Fruit fly (Drosophila melanogaster) Kc167 (cell line): ENCODE results near the gene Jhbp1.

Experiments used
- Myc ChIP-seq: fragments of >200 bp; optimal IDR thresholded peaks from 2 replicates; lab custom pipeline; 2017; ENCODE audit warnings: missing external identifiers
- Sin3A ChIP-seq: fragments of >200 bp; optimal IDR thresholded peaks from 2 replicates; lab custom pipeline; 2018; ENCODE audit warnings: missing external identifiers
- h ChIP-seq: fragments of >200 bp; optimal IDR thresholded peaks from 3 replicates; lab custom pipeline; 2018; ENCODE audit warnings: missing external identifiers
- insv ChIP-seq: fragments of >200 bp; optimal IDR thresholded peaks from 3 replicates; lab custom pipeline; 2018; ENCODE audit warnings: missing external identifiers
- psq ChIP-seq: fragments of >200 bp; optimal IDR thresholded peaks from 2 replicates; lab custom pipeline; 2017; ENCODE audit warnings: missing external identifiers
- ttk ChIP-seq: sonication (Bioruptor generic); optimal IDR thresholded peaks from 2 replicates; lab custom pipeline; 2017; ENCODE audit warnings: missing external identifiers

Gene Jhbp1

dm6 chr3R:4966246-4966937, 1.1 kb downstream of the Jhbp1 start:
- TF ChIP-seq insv (lab: Kevin White, UChicago) (no peak), psq (lab: Kevin White, UChicago) (no peak), ttk (no peak), h (lab: Kevin White, UChicago) (no peak), Sin3A (lab: Kevin White, UChicago) (no peak), Myc (no peak)

- no peak for TF ChIP-seq psq (lab: Kevin White, UChicago)
- no peak for TF ChIP-seq ttk
- no peak for TF ChIP-seq Sin3A (lab: Kevin White, UChicago)
- no peak for TF ChIP-seq Myc
- TF ChIP-seq h (lab: Kevin White, UChicago), result no peak
- TF ChIP-seq insv (lab: Kevin White, UChicago), result no peak
These were observed 2.0 kb downstream of the Jhbp1 start for dm6 chr3R:4967281-4967680.

dm6 chr3R:4969199-4969778, 4.0 kb downstream of the Jhbp1 start:
- no peak for TF ChIP-seq insv (lab: Kevin White, UChicago)
- TF ChIP-seq psq (lab: Kevin White, UChicago), result no peak
- no peak for TF ChIP-seq h (lab: Kevin White, UChicago)
- no peak for TF ChIP-seq ttk
- no peak for TF ChIP-seq Myc
- no peak for TF ChIP-seq Sin3A (lab: Kevin White, UChicago)

dm6 chr3R:4970415-4971140, 5.3 kb downstream of the Jhbp1 start:
- TF ChIP-seq h (lab: Kevin White, UChicago) (no peak), ttk (no peak), psq (lab: Kevin White, UChicago) (no peak), Sin3A (lab: Kevin White, UChicago) (no peak), Myc (no peak), insv (lab: Kevin White, UChicago) (no peak)

DNA sequence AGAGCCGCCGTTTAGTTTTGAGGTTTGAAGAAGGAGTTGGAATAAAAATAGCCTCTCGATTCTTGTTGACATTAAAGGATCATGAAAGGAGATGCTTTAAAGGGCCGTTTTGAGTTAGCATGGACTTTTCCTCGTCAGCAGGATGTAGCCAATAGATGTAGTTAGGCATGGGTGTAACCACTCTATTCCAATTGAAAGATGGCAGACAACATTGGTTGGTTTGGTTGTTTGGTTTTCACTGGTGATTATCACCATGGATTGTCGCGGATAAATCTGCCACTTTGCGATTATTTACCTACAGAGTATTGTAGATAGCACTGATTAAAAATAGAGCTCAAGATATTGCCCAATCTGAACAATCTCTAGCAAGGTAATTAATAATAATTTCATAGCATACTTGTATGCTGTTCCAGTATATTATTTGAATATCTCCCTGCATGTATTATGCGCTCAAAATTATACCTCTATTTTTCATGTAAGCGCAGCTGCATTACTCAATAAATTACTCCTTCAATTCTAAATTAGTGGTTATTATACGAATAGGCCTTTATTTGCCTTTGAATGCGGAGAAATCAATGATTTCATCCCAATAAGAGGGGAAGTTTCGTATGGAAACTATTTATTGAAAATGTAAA, 7.8 kb downstream of the Jhbp1 start:
- TF ChIP-seq psq (lab: Kevin White, UChicago) (no peak), ttk (no peak), h (lab: Kevin White, UChicago) (no peak), Sin3A (lab: Kevin White, UChicago) (no peak), Myc (no peak), insv (lab: Kevin White, UChicago) (no peak)

dm6 chr3R:4973762-4974369, 8.6 kb downstream of the Jhbp1 start:
- TF ChIP-seq insv (lab: Kevin White, UChicago) (no peak), h (lab: Kevin White, UChicago) (no peak), psq (lab: Kevin White, UChicago) (no peak), Myc (no peak), ttk (no peak), Sin3A (lab: Kevin White, UChicago) (no peak)

DNA sequence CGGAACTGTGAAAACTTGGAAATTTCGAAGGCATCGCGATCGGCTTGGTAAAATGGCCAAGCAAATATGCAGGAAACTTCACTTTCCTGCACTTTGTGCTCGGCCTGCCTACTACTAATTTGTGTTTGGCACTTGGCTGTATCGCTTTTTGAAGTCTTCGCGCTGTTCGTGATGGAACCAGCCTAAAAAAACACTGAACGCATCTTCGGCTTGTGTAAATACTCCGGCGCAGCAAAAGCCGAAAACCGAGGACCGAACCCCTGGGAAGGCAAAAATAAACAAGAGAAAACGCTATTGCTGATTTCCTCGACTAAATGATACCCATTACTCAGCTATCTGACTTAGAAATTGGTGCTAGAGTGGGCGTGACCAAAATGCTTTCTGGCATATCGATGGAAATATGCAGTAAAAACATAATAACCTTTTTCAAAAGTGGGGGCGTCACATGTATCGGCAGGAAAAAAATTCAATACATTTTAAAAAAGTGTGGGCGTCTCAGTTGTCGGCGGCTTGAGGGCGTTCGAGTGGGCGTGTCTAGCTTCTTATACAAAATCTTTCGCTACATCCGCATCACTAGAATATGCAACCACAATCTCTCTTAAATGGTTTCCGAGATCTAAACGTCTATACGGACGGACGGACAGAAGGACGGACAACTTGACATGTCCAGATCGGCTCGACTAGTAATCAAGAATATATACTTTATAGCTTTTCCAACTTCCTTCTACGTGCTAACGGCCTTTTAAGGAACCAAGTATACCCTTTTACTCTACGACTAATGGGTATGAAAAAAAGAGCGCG, 9.5 kb downstream of the Jhbp1 start:
- TF ChIP-seq ttk (no peak), h (lab: Kevin White, UChicago) (no peak), insv (lab: Kevin White, UChicago) (no peak), Myc (no peak), psq (lab: Kevin White, UChicago) (no peak), Sin3A (lab: Kevin White, UChicago) (no peak)

dm6 chr3R:4975315-4975777, 10.1 kb downstream of the Jhbp1 start:
- TF ChIP-seq h (lab: Kevin White, UChicago) (no peak), ttk (no peak), insv (lab: Kevin White, UChicago) (no peak), Sin3A (lab: Kevin White, UChicago) (no peak), psq (lab: Kevin White, UChicago) (no peak), Myc (no peak)

- TF ChIP-seq psq (lab: Kevin White, UChicago) (no peak), insv (lab: Kevin White, UChicago) (no peak), Myc (no peak), Sin3A (lab: Kevin White, UChicago) (no peak), ttk (no peak), h (lab: Kevin White, UChicago) (no peak)
These were observed 10.8 kb downstream of the Jhbp1 start for dm6 chr3R:4975874-4976663.
